Worm (Caenorhabditis elegans) whole organism, L2 larva: Measurements from ENCODE around the gene F23D12.4.
A peak's percentile ranks its signal among the peaks of the same experiment; 100 is the strongest.

ENCODE experiments used
- C34F6.9 ChIP-seq: fragments of 150-350 bp; optimal IDR thresholded peaks from 2 replicates; lab custom pipeline; 2014; ENCODE audit warnings: missing biosample characterization, missing genetic modification characterization
- F13H6.1 ChIP-seq: sonication (generic microtip); optimal IDR thresholded peaks from 2 replicates; lab custom pipeline; 2016; ENCODE audit warnings: missing genetic modification characterization, missing compliant biosample characterization
- ZK546.5 ChIP-seq: sonication (generic microtip); optimal IDR thresholded peaks from 2 replicates; lab custom pipeline; 2017; ENCODE audit warnings: missing biosample characterization, missing genetic modification characterization
- alr-1 ChIP-seq: fragments of 150-350 bp; optimal IDR thresholded peaks from 2 replicates; lab custom pipeline; 2014; ENCODE audit warnings: missing biosample characterization, missing genetic modification characterization
- aly-2 ChIP-seq: fragments of 150-350 bp; optimal IDR thresholded peaks from 2 replicates; lab custom pipeline; 2014; ENCODE audit warnings: missing biosample characterization, missing genetic modification characterization
- ama-1 ChIP-seq: fragments of 150-350 bp; optimal IDR thresholded peaks from 2 replicates; lab custom pipeline; 2018; ENCODE audit warnings: inconsistent platforms
- blmp-1 ChIP-seq: sonication (generic microtip); optimal IDR thresholded peaks from 2 replicates; lab custom pipeline; 2017; ENCODE audit warnings: missing genetic modification characterization, mild to moderate bottlenecking, missing compliant biosample characterization, antibody characterized with exemption, moderate library complexity; ENCODE audit not compliant: insufficient read depth
- ceh-16 ChIP-seq: fragments of 150-350 bp; optimal IDR thresholded peaks from 2 replicates; lab custom pipeline; 2014; ENCODE audit warnings: missing biosample characterization, missing genetic modification characterization
- ceh-82 ChIP-seq: fragments of 150-350 bp; optimal IDR thresholded peaks from 2 replicates; lab custom pipeline; 2014; ENCODE audit warnings: missing biosample characterization, missing genetic modification characterization
- crh-2 ChIP-seq: sonication (generic microtip); optimal IDR thresholded peaks from 2 replicates; lab custom pipeline; 2017; ENCODE audit warnings: missing biosample characterization, missing genetic modification characterization
- dmd-4 ChIP-seq: sonication (generic microtip); optimal IDR thresholded peaks from 2 replicates; lab custom pipeline; 2017; ENCODE audit warnings: missing biosample characterization, missing genetic modification characterization
- egl-27 ChIP-seq: sonication (generic microtip); optimal IDR thresholded peaks from 3 replicates; lab custom pipeline; 2017; ENCODE audit warnings: missing biosample characterization, missing genetic modification reagents, missing genetic modification characterization
- elt-1 ChIP-seq: fragments of 150-350 bp; optimal IDR thresholded peaks from 2 replicates; lab custom pipeline; 2014; ENCODE audit warnings: missing biosample characterization, missing genetic modification characterization
- fos-1 ChIP-seq: fragments of 150-350 bp; optimal IDR thresholded peaks from 2 replicates; lab custom pipeline; 2014; ENCODE audit warnings: missing biosample characterization, missing genetic modification characterization
- gmeb-1 ChIP-seq: fragments of 150-350 bp; optimal IDR thresholded peaks from 2 replicates; lab custom pipeline; 2014; ENCODE audit warnings: missing biosample characterization, missing genetic modification characterization
- lin-11 ChIP-seq: fragments of 150-350 bp; sonication (generic microtip); optimal IDR thresholded peaks from 2 replicates; lab custom pipeline; 2014; ENCODE audit warnings: missing biosample characterization, missing genetic modification characterization, inconsistent platforms, mixed read lengths
- lin-13 ChIP-seq: fragments of 150-350 bp; optimal IDR thresholded peaks from 2 replicates; lab custom pipeline; 2014; ENCODE audit warnings: missing biosample characterization, missing genetic modification reagents, missing genetic modification characterization
- lsy-2 ChIP-seq, 2 experiments: fragments of 150-350 bp in 1 of 2; sonication (generic microtip) in 1 of 2; optimal IDR thresholded peaks; 2 replicates each; lab custom pipeline; 2014 to 2017; ENCODE audit warnings: missing biosample characterization in 2 of 2, missing genetic modification characterization in 2 of 2
- mab-5 ChIP-seq: fragments of 150-350 bp; optimal IDR thresholded peaks from 2 replicates; lab custom pipeline; 2014; ENCODE audit warnings: missing biosample characterization, missing genetic modification characterization
- mbf-1 ChIP-seq: sonication (generic microtip); optimal IDR thresholded peaks from 2 replicates; lab custom pipeline; 2017; ENCODE audit warnings: missing biosample characterization, missing genetic modification characterization
- mdl-1 ChIP-seq, 2 experiments: fragments of 150-350 bp in 1 of 2; sonication (generic microtip) in 1 of 2; optimal IDR thresholded peaks; 2 replicates each; lab custom pipeline; 2017; ENCODE audit warnings: missing biosample characterization in 2 of 2, missing genetic modification characterization in 2 of 2
- nhr-10 ChIP-seq: sonication (generic microtip); optimal IDR thresholded peaks from 2 replicates; lab custom pipeline; 2017; ENCODE audit warnings: missing biosample characterization, missing genetic modification characterization
- nhr-12 ChIP-seq: fragments of 150-350 bp; optimal IDR thresholded peaks from 2 replicates; lab custom pipeline; 2014; ENCODE audit warnings: missing biosample characterization, missing genetic modification characterization
- nhr-129 ChIP-seq: fragments of 150-350 bp; optimal IDR thresholded peaks from 2 replicates; lab custom pipeline; 2014; ENCODE audit warnings: missing biosample characterization, missing genetic modification characterization
- nhr-21 ChIP-seq: fragments of 150-350 bp; optimal IDR thresholded peaks from 2 replicates; lab custom pipeline; 2014; ENCODE audit warnings: missing biosample characterization, missing genetic modification characterization
- nhr-23 ChIP-seq: fragments of 150-350 bp; optimal IDR thresholded peaks from 2 replicates; lab custom pipeline; 2014; ENCODE audit warnings: missing biosample characterization, missing genetic modification reagents, missing genetic modification characterization
- nhr-237 ChIP-seq: fragments of 150-350 bp; optimal IDR thresholded peaks from 2 replicates; lab custom pipeline; 2014; ENCODE audit warnings: missing biosample characterization, missing genetic modification characterization
- nhr-25 ChIP-seq: fragments of 150-350 bp; sonication (generic microtip); optimal IDR thresholded peaks from 3 replicates; lab custom pipeline; 2014; ENCODE audit warnings: missing biosample characterization, missing genetic modification characterization
- nhr-6 ChIP-seq: fragments of 150-350 bp; optimal IDR thresholded peaks from 2 replicates; lab custom pipeline; 2014; ENCODE audit warnings: missing biosample characterization, missing genetic modification characterization
- nhr-77 ChIP-seq: fragments of 150-350 bp; optimal IDR thresholded peaks from 2 replicates; lab custom pipeline; 2014; ENCODE audit warnings: missing biosample characterization, missing genetic modification characterization
- peb-1 ChIP-seq: fragments of 150-350 bp; optimal IDR thresholded peaks from 2 replicates; lab custom pipeline; 2014; ENCODE audit warnings: missing biosample characterization, missing genetic modification characterization
- sem-4 ChIP-seq: fragments of 150-350 bp; optimal IDR thresholded peaks from 2 replicates; lab custom pipeline; 2014; ENCODE audit warnings: missing biosample characterization, missing genetic modification reagents, missing genetic modification characterization
- sma-3 ChIP-seq: sonication (generic microtip); optimal IDR thresholded peaks from 2 replicates; lab custom pipeline; 2016; ENCODE audit warnings: missing genetic modification reagents, missing genetic modification characterization, missing compliant biosample characterization
- sma-9 ChIP-seq, 2 experiments: fragments of 150-350 bp in 1 of 2; sonication (generic microtip) in 1 of 2; optimal IDR thresholded peaks; 2 replicates each; lab custom pipeline; 2014 to 2016; ENCODE audit warnings: missing genetic modification characterization in 2 of 2, mild to moderate bottlenecking in 1 of 2, missing biosample characterization in 1 of 2, missing compliant biosample characterization in 1 of 2, missing genetic modification reagents in 1 of 2, moderate library complexity in 1 of 2
- snpc-4 ChIP-seq: fragments of 150-350 bp; optimal IDR thresholded peaks from 2 replicates; lab custom pipeline; 2014; ENCODE audit warnings: missing biosample characterization, missing genetic modification characterization
- unc-39 ChIP-seq: fragments of 150-350 bp; optimal IDR thresholded peaks from 2 replicates; lab custom pipeline; 2014; ENCODE audit warnings: missing biosample characterization, missing genetic modification characterization
- unc-55 ChIP-seq: fragments of 150-350 bp; sonication (generic microtip); optimal IDR thresholded peaks from 3 replicates; lab custom pipeline; 2014; ENCODE audit warnings: missing biosample characterization, missing genetic modification reagents, missing genetic modification characterization
- zag-1 ChIP-seq: fragments of 150-350 bp; optimal IDR thresholded peaks from 2 replicates; lab custom pipeline; 2014; ENCODE audit warnings: missing biosample characterization, missing genetic modification characterization
- ztf-11 ChIP-seq: sonication (generic microtip); optimal IDR thresholded peaks from 2 replicates; lab custom pipeline; 2017; ENCODE audit warnings: missing biosample characterization, missing genetic modification characterization
- ztf-4 ChIP-seq: fragments of 150-350 bp; optimal IDR thresholded peaks from 2 replicates; lab custom pipeline; 2014; ENCODE audit warnings: missing biosample characterization, missing genetic modification characterization

Gene F23D12.4

ce11 chrX:14487832-14488231, 43.0 kb downstream of the F23D12.4 start:
- peak; percentile 35 for TF ChIP-seq mab-5 (tag; lab: Kevin White, UChicago)
- TF ChIP-seq nhr-129 (tag; lab: Kevin White, UChicago) = no peak

- TF ChIP-seq nhr-6 (tag; lab: Kevin White, UChicago) (peak; percentile 48), sem-4 (peak; percentile 72), ztf-11 (tag; lab: Kevin White, UChicago) (no peak), snpc-4 (tag; lab: Kevin White, UChicago) (peak; percentile 69), ztf-4 (tag; lab: Kevin White, UChicago) (peak; percentile 11), alr-1 (no peak), lin-13 (peak; percentile 73), gmeb-1 (peak; percentile 55), unc-55 (GFP tag; lab: Kevin White, UChicago) (peak; percentile 76), C34F6.9 (peak; percentile 63), blmp-1 (tag; lab: Kevin White, UChicago) (no peak), nhr-77 (tag; lab: Kevin White, UChicago) (no peak), egl-27 (tag; lab: Kevin White, UChicago) (peak; percentile 28), nhr-237 (tag; lab: Kevin White, UChicago) (no peak), crh-2 (peak; percentile 75), nhr-129 (tag; lab: Kevin White, UChicago) (peak; percentile 80), ZK546.5 (tag; lab: Kevin White, UChicago) (no peak), fos-1 (tag; lab: Kevin White, UChicago) (peak; percentile 93), mbf-1 (no peak), nhr-25 (tag; lab: Kevin White, UChicago) (peak; percentile 85), aly-2 (tag; lab: Kevin White, UChicago) (no peak), sma-9 (GFP tag; optimal IDR thresholded peaks at IDR 0.05; lab: Kevin White, UChicago) (peak; percentile 87), sma-9 (tag; optimal IDR thresholded peaks at IDR 0.05; lab: Kevin White, UChicago) (no peak), F13H6.1 (tag; lab: Kevin White, UChicago) (peak; percentile 58), zag-1 (tag; lab: Kevin White, UChicago) (peak; percentile 65), nhr-21 (tag; lab: Kevin White, UChicago) (peak; percentile 53), lsy-2 (tag; optimal IDR thresholded peaks at IDR 0.05; lab: Kevin White, UChicago) (peak; percentile 20 to 73), ceh-16 (tag; lab: Kevin White, UChicago) (peak; percentile 63), lin-11 (peak; percentile 53), sma-3 (GFP tag; lab: Kevin White, UChicago) (peak; percentile 60), nhr-23 (tag; lab: Kevin White, UChicago) (no peak), mab-5 (tag; lab: Kevin White, UChicago) (peak; percentile 50), mdl-1 (tag; optimal IDR thresholded peaks at IDR 0.05; lab: Kevin White, UChicago) (peak in 1 of 2 experiments; percentile 32), ama-1 (peak; percentile 26)
Observed at ce11 chrX:14489945-14490344, 45.1 kb downstream of the F23D12.4 start, which contains the start of gene his-24. TSS of gene his-24 (plus strand) at chrX:14490094.

DNA sequence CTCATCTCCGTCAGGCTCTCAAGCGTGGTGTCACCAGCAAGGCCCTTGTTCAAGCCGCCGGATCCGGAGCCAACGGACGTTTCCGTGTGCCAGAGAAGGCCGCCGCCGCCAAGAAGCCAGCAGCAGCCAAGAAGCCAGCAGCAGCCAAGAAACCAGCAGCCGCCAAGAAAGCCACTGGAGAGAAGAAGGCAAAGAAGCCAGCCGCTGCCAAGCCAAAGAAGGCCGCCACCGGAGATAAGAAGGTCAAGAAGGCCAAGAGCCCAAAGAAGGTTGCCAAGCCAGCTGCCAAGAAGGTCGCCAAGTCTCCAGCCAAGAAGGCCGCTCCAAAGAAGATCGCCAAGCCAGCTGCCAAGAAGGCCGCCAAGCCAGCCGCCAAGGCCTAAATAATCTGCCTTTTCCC, 45.7 kb downstream of the F23D12.4 start:
- TF ChIP-seq nhr-12 (tag; lab: Kevin White, UChicago) = no peak
- no peak for TF ChIP-seq ceh-82
- no peak for TF ChIP-seq aly-2 (tag; lab: Kevin White, UChicago)
- no peak for TF ChIP-seq elt-1 (tag; lab: Kevin White, UChicago)
- no peak for TF ChIP-seq crh-2
- TF ChIP-seq ceh-16 (tag; lab: Kevin White, UChicago) = no peak
- TF ChIP-seq alr-1 = no peak
- TF ChIP-seq peb-1 (tag; lab: Kevin White, UChicago) = no peak
- TF ChIP-seq, all 48 proteins: peak for 0

ce11 chrX:14491103-14491502, 46.3 kb downstream of the F23D12.4 start:
- TF ChIP-seq nhr-23 (tag; lab: Kevin White, UChicago) (no peak), nhr-25 (tag; lab: Kevin White, UChicago) (peak; percentile 64), ceh-16 (tag; lab: Kevin White, UChicago) (peak; percentile 61), dmd-4 (tag; lab: Kevin White, UChicago) (no peak), unc-39 (no peak), lsy-2 (tag; optimal IDR thresholded peaks at IDR 0.05; lab: Kevin White, UChicago) (no peak), nhr-10 (no peak)
